Worm (Caenorhabditis elegans): Measurements from ENCODE around the gene F35D2.1.

Gene F35D2.1

ce11 chrII:7624995-7625394 is 49.3 kb downstream of the F35D2.1 start:
- TF ChIP-seq nhr-111 (GFP tag; optimal IDR thresholded peaks at IDR 0.05) (no peak), nhr-237 (tag; optimal IDR thresholded peaks at IDR 0.05) (no peak), ces-1 (GFP tag; optimal IDR thresholded peaks at IDR 0.05) (peak; percentile 25), ztf-11 (tag; optimal IDR thresholded peaks at IDR 0.05) (no peak), nhr-42 (GFP tag; IDR thresholded peaks at IDR 0.05) (no peak), jun-1 (tag; optimal IDR thresholded peaks at IDR 0.05) (no peak), vab-7 (GFP tag; IDR thresholded peaks at IDR 0.05) (0 out of 2 replicates have a peak, but pooled peaks have one; percentile 30), duxl-1 (tag; optimal IDR thresholded peaks at IDR 0.05; ENCODE audit: poor library complexity) (no peak), unc-62 (GFP tag; optimal IDR thresholded peaks at IDR 0.05 in 1 of 2) (peak in 1 of 2 experiments; percentile 49), unc-62 (tag; optimal IDR thresholded peaks at IDR 0.05) (no peak), T20F7.1 (GFP tag; optimal IDR thresholded peaks at IDR 0.05) (no peak), aly-2 (tag; optimal IDR thresholded peaks at IDR 0.05) (no peak), F37D6.2 (tag; optimal IDR thresholded peaks at IDR 0.05) (no peak), Y5F2A.4 (GFP tag; optimal IDR thresholded peaks at IDR 0.05) (no peak), nhr-102 (tag; optimal IDR thresholded peaks at IDR 0.05) (no peak), spr-1 (tag; optimal IDR thresholded peaks at IDR 0.05) (no peak), ceh-28 (tag; optimal IDR thresholded peaks at IDR 0.05) (no peak), snpc-4 (tag; optimal IDR thresholded peaks at IDR 0.05) (no peak), ZK546.5 (tag; optimal IDR thresholded peaks at IDR 0.05) (no peak), tra-1 (GFP tag; IDR thresholded peaks at IDR 0.05) (no peak), lin-13 (GFP tag; optimal IDR thresholded peaks at IDR 0.05) (no peak), ztf-7 (tag; optimal IDR thresholded peaks at IDR 0.05) (no peak), nhr-25 (tag; optimal IDR thresholded peaks at IDR 0.05; ENCODE audit: borderline replicate concordance, insufficient read depth) (no peak), egl-43 (GFP tag; IDR thresholded peaks at IDR 0.05) (0 out of 2 replicates have a peak, but pooled peaks have one; percentile 31), dve-1 (tag; optimal IDR thresholded peaks at IDR 0.05; ENCODE audit: insufficient read depth) (no peak)
